Worm (Caenorhabditis elegans) whole organism, young adult: ENCODE data around the gene nas-33.

Experiments used
- B0035.1 ChIP-seq: sonication (generic microtip); optimal IDR thresholded peaks from 2 replicates; lab custom pipeline; 2016; ENCODE audit warnings: missing genetic modification characterization, mild to moderate bottlenecking, missing compliant biosample characterization, missing genotype, missing genetic modification reagents
- F33H1.4 ChIP-seq: fragments of 200-800 bp; sonication (Bioruptor generic); IDR thresholded peaks from 2 replicates; pipeline ENCODE4 v1.3.6; 2022; ENCODE audit warnings: missing genetic modification reagents, missing genetic modification characterization, missing compliant biosample characterization
- F57A8.1 ChIP-seq: fragments of 200-800 bp; sonication (Bioruptor generic); optimal IDR thresholded peaks from 2 replicates; lab custom pipeline; 2018; ENCODE audit warnings: mild to moderate bottlenecking, missing genetic modification characterization, moderate library complexity, missing compliant biosample characterization
- Y53F4B.3 ChIP-seq: fragments of 200-800 bp; sonication (Bioruptor generic); IDR thresholded peaks from 2 replicates; pipeline ENCODE4 v1.3.6; 2022; ENCODE audit warnings: missing genetic modification reagents, missing genetic modification characterization, missing compliant biosample characterization
- Y95B8A.8 ChIP-seq: fragments of 200-800 bp; sonication (Bioruptor generic); IDR thresholded peaks from 2 replicates; pipeline ENCODE4 v1.3.6; 2022; ENCODE audit warnings: missing genetic modification reagents, missing genetic modification characterization, missing compliant biosample characterization
- atf-7 ChIP-seq: sonication (generic microtip); optimal IDR thresholded peaks from 2 replicates; lab custom pipeline; 2017; ENCODE audit warnings: mild to moderate bottlenecking, missing genetic modification characterization, missing compliant biosample characterization
- attf-3 ChIP-seq: fragments of 200-800 bp; sonication (Bioruptor generic); conservative IDR thresholded peaks from 2 replicates; pipeline ENCODE4 v1.3.6; 2022; ENCODE audit warnings: missing genetic modification reagents, missing genetic modification characterization, missing compliant biosample characterization
- bed-1 ChIP-seq: fragments of 200-800 bp; sonication (Bioruptor generic); IDR thresholded peaks from 2 replicates; pipeline ENCODE4 v1.3.6; 2022; ENCODE audit warnings: missing genetic modification reagents, missing genetic modification characterization, missing compliant biosample characterization
- cebp-2 ChIP-seq: fragments of 200-800 bp; sonication (Bioruptor generic); IDR thresholded peaks from 2 replicates; pipeline ENCODE4 v1.3.6; 2022; ENCODE audit warnings: missing genetic modification characterization, missing compliant biosample characterization
- ceh-27 ChIP-seq: fragments of 200-800 bp; sonication (Bioruptor generic); optimal IDR thresholded peaks from 2 replicates; lab custom pipeline; 2018; ENCODE audit warnings: mild to moderate bottlenecking, missing genetic modification characterization, moderate library complexity, missing compliant biosample characterization
- ceh-58 ChIP-seq: fragments of 200-800 bp; sonication (Bioruptor generic); IDR thresholded peaks from 2 replicates; pipeline ENCODE4 v1.3.6; 2022; ENCODE audit warnings: missing genetic modification characterization, missing compliant biosample characterization
- ceh-91 ChIP-seq: fragments of 200-800 bp; sonication (Bioruptor generic); IDR thresholded peaks from 2 replicates; pipeline ENCODE4 v1.3.6; 2022; ENCODE audit warnings: missing genetic modification reagents, missing genetic modification characterization, missing compliant biosample characterization
- dpl-1 ChIP-seq: fragments of 150-350 bp; optimal IDR thresholded peaks from 2 replicates; lab custom pipeline; 2014; ENCODE audit warnings: missing biosample characterization, missing genetic modification reagents, missing genetic modification characterization
- efl-1 ChIP-seq: fragments of 150-350 bp; optimal IDR thresholded peaks from 2 replicates; lab custom pipeline; 2014; ENCODE audit warnings: missing biosample characterization, missing genetic modification reagents, missing genetic modification characterization
- hrde-1 ChIP-seq: sonication (generic microtip); optimal IDR thresholded peaks from 2 replicates; lab custom pipeline; 2016; ENCODE audit warnings: missing genetic modification characterization, mild to moderate bottlenecking, missing compliant biosample characterization, moderate library complexity, missing genotype, missing genetic modification reagents, borderline replicate concordance
- lin-26 ChIP-seq: fragments of 200-800 bp; sonication (Bioruptor generic); IDR thresholded peaks from 2 replicates; pipeline ENCODE4 v1.3.6; 2022; ENCODE audit warnings: missing genetic modification reagents, missing genetic modification characterization, missing compliant biosample characterization
- lir-1 ChIP-seq: fragments of 200-800 bp; sonication (Bioruptor generic); conservative IDR thresholded peaks from 2 replicates; pipeline ENCODE4 v1.3.6; 2022; ENCODE audit warnings: missing genetic modification reagents, missing genetic modification characterization, missing compliant biosample characterization
- madf-8 ChIP-seq: fragments of 200-800 bp; sonication (Bioruptor generic); conservative IDR thresholded peaks from 2 replicates; pipeline ENCODE4 v1.3.6; 2022; ENCODE audit warnings: missing genetic modification reagents, missing genetic modification characterization, missing compliant biosample characterization
- mxl-1 ChIP-seq: sonication (generic microtip); optimal IDR thresholded peaks from 2 replicates; lab custom pipeline; 2016; ENCODE audit warnings: missing genetic modification characterization, missing compliant biosample characterization
- nhr-179 ChIP-seq: sonication (generic microtip); optimal IDR thresholded peaks from 2 replicates; lab custom pipeline; 2016; ENCODE audit warnings: mild to moderate bottlenecking, missing genetic modification characterization, missing compliant biosample characterization
- nhr-80 ChIP-seq: sonication (generic microtip); optimal IDR thresholded peaks from 2 replicates; lab custom pipeline; 2016; ENCODE audit warnings: missing genetic modification characterization, missing compliant biosample characterization
- pha-4 ChIP-seq: fragments of 150-350 bp; sonication (generic microtip); optimal IDR thresholded peaks from 2 replicates; lab custom pipeline; 2014; ENCODE audit warnings: missing biosample characterization, missing genetic modification reagents, missing genetic modification characterization
- rcor-1 ChIP-seq: fragments of 200-800 bp; sonication (Bioruptor generic); IDR thresholded peaks from 2 replicates; pipeline ENCODE4 v1.3.6; 2022; ENCODE audit warnings: missing genetic modification reagents, missing genetic modification characterization, missing compliant biosample characterization
- snpc-1.1 ChIP-seq: sonication (generic microtip); optimal IDR thresholded peaks from 2 replicates; lab custom pipeline; 2017; ENCODE audit warnings: missing genetic modification characterization, mild to moderate bottlenecking, missing compliant biosample characterization, antibody characterized with exemption, moderate library complexity, missing genotype, missing genetic modification reagents; ENCODE audit not compliant: insufficient read depth
- zim-3 ChIP-seq: sonication (generic microtip); optimal IDR thresholded peaks from 2 replicates; lab custom pipeline; 2017; ENCODE audit warnings: mild to moderate bottlenecking, missing genetic modification characterization, moderate library complexity, missing compliant biosample characterization
- ztf-3 ChIP-seq: fragments of 200-800 bp; sonication (Bioruptor generic); optimal IDR thresholded peaks from 2 replicates; lab custom pipeline; 2018; ENCODE audit warnings: mild to moderate bottlenecking, missing genetic modification characterization, missing compliant biosample characterization

nas-33 gene

ce11 chrX:6408286-6408685, 46.8 kb downstream of the nas-33 start:
- TF ChIP-seq rcor-1 (GFP tag; lab: Robert Waterston, UW), result no peak
- TF ChIP-seq hrde-1 (tag; lab: Kevin White, UChicago), result no peak
- TF ChIP-seq ceh-27 (GFP tag; lab: Kevin White, UChicago), result no peak
- TF ChIP-seq nhr-80 (tag; lab: Kevin White, UChicago), result peak; percentile 20

DNA sequence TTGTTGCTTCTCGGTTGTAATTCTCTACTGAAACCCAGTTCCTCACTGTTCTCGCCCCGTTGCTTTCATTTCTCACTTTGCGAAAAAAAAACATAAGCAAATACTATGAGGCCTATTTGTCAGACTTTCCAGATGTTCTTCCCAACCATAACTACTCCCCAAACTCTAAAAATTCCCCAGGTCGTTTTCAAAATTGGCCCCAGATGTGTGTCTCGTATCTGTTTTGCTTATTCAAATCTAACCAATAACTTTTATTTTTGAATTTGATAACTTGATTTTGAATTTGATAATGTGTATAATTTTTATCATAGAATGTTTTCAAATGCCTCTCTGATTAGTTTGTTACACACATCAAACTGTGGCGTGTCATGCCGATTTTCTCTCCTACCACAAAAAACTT, 47.3 kb downstream of the nas-33 start:
- TF ChIP-seq Y95B8A.8 (GFP tag; lab: Robert Waterston, UW) (no peak), lin-26 (no peak), cebp-2 (GFP tag; lab: Robert Waterston, UW) (no peak), F33H1.4 (no peak), snpc-1.1 (no peak), attf-3 (GFP tag; lab: Robert Waterston, UW) (no peak), bed-1 (GFP tag; lab: Robert Waterston, UW) (no peak), mxl-1 (tag; lab: Kevin White, UChicago) (no peak), nhr-179 (tag; lab: Kevin White, UChicago) (no peak), efl-1 (no peak), zim-3 (tag; lab: Kevin White, UChicago) (no peak), ceh-91 (GFP tag; lab: Robert Waterston, UW) (no peak), F57A8.1 (no peak), ceh-58 (GFP tag; lab: Robert Waterston, UW) (no peak), dpl-1 (GFP tag; lab: Kevin White, UChicago) (no peak), pha-4 (tag; lab: Kevin White, UChicago) (no peak), B0035.1 (no peak)

DNA sequence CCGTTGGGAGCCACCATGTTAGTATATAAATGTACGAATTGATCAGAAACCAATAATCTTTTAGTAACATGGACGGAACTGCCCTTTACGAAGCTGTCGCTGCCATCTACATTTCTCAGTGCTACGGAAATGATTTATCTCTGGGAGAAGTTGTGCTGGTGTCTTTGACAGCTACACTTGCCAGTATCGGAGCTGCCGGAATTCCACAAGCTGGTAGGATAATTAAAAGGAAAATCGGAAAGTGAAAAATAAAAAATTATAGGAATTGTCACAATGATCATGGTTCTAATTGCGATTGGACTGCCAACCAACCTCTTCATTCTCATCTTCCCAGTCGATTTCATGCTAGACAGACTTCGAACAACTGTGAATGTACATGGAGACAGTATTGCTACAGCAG, 49.2 kb downstream of the nas-33 start:
- TF ChIP-seq ztf-3 (GFP tag; lab: Kevin White, UChicago), result no peak
- no peak for TF ChIP-seq atf-7

DNA sequence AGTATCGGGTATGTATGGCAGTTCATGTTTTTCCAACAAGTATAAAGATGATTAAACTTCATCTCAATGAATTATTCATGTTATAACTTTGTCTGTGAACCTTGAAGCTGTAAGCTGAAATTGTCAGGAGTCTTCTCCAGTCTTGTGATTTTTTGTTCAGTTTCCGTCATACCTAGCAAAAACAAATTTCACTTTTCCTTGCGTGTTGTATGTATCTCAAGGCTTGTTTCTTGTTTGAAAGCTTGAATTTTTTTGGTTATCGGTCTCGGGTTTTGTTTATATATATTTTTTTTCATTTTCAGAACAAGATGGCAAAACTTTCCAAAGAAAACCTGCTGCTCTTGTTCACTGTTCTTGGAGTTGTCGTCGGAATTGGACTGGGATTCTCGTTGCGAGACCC, 51.9 kb downstream of the nas-33 start, which contains the start of gene glt-4:
glt-4 (plus strand) TSS at position 301 of the 400 bp plus-strand sequence.
- no peak for TF ChIP-seq Y53F4B.3 (GFP tag; lab: Robert Waterston, UW)
- no peak for TF ChIP-seq madf-8 (GFP tag; lab: Robert Waterston, UW)
- TF ChIP-seq lir-1, result no peak
- TF ChIP-seq, all 124 proteins: peak for 0
